Fruit fly (Drosophila melanogaster) S2 (cell line): ENCODE data around the gene CG31121.

Experiments
- CG8478 ChIP-seq: fragments of >200 bp; optimal IDR thresholded peaks from 2 replicates; lab custom pipeline; 2018
- CTCF ChIP-seq, 2 experiments: fragments of >200 bp; optimal IDR thresholded peaks; 2 replicates each; lab custom pipeline; 2018

- TF ChIP-seq CG8478 (lab: Kevin White, UChicago): no peak
- no peak for TF ChIP-seq CTCF (optimal IDR thresholded peaks at IDR 0.05; lab: Kevin White, UChicago)
Measured at dm6 chr3R:24841635-24842034, 52.8 kb downstream of the CG31121 start, which contains the start of gene Esp.
